Worm (Caenorhabditis elegans) whole organism, L3 larva: ENCODE measurements around the gene Y57A10A.2.
"Not testable (repeated sequence)": the region's sequence is repeated elsewhere in the genome, so short reads cannot be mapped to it uniquely, and the experiment has no call there.

Source experiments
- daf-12 ChIP-seq: fragments of 150-350 bp; optimal IDR thresholded peaks from 2 replicates; lab custom pipeline; 2014; ENCODE audit warnings: missing biosample characterization, missing genetic modification reagents, missing genetic modification characterization
- elt-2 ChIP-seq: sonication (generic microtip); optimal IDR thresholded peaks from 2 replicates; lab custom pipeline; 2016; ENCODE audit warnings: missing genetic modification reagents, mild to moderate bottlenecking, missing genetic modification characterization, missing compliant biosample characterization
- fkh-2 ChIP-seq: fragments of 150-350 bp; optimal IDR thresholded peaks from 2 replicates; lab custom pipeline; 2014; ENCODE audit warnings: missing biosample characterization, missing genetic modification reagents, missing genetic modification characterization
- mdl-1 ChIP-seq: fragments of 150-350 bp; optimal IDR thresholded peaks from 2 replicates; lab custom pipeline; 2014; ENCODE audit warnings: missing biosample characterization, missing genetic modification characterization
- nhr-11 ChIP-seq: fragments of 150-350 bp; optimal IDR thresholded peaks from 2 replicates; lab custom pipeline; 2014; ENCODE audit warnings: missing biosample characterization, missing genetic modification characterization
- nhr-77 ChIP-seq: fragments of 150-350 bp; optimal IDR thresholded peaks from 2 replicates; lab custom pipeline; 2014; ENCODE audit warnings: missing biosample characterization, missing genetic modification characterization
- skn-1 ChIP-seq: fragments of 150-350 bp; optimal IDR thresholded peaks from 2 replicates; lab custom pipeline; 2014; ENCODE audit warnings: missing biosample characterization, missing genetic modification characterization
- unc-62 ChIP-seq: fragments of 150-350 bp; sonication (generic microtip); optimal IDR thresholded peaks from 4 replicates; lab custom pipeline; 2014; ENCODE audit warnings: missing biosample characterization, missing genetic modification reagents, missing genetic modification characterization

ce11 chrII:12151640-12152039, 4.2 kb downstream of the Y57A10A.2 start, which contains the start of gene Y57A10A.4:
- TF ChIP-seq nhr-11 (tag; lab: Kevin White, UChicago); unc-62; skn-1 (tag; lab: Kevin White, UChicago); mdl-1 (tag; lab: Kevin White, UChicago); fkh-2 (tag; lab: Kevin White, UChicago); nhr-77 (tag; lab: Kevin White, UChicago); daf-12 (tag; lab: Kevin White, UChicago); elt-2 (tag; lab: Kevin White, UChicago): not testable (repeated sequence)
